Fruit fly (Drosophila melanogaster) whole organism, pupa: ENCODE measurements around the gene Sec16.
A peak's percentile ranks its signal among the peaks of the same experiment; 100 is the strongest.

ENCODE experiments used
- CG10348 ChIP-seq: fragments of 200-800 bp; sonication (Bioruptor generic); IDR thresholded peaks from 2 replicates; pipeline ENCODE4 v1.3.6; 2022; ENCODE audit warnings: missing biosample characterization, missing genetic modification characterization
- CG12605 ChIP-seq: fragments of 200-800 bp; sonication (Bioruptor generic); IDR thresholded peaks from 2 replicates; pipeline ENCODE4 v1.3.6; 2022; ENCODE audit warnings: missing biosample characterization, missing genetic modification characterization
- CG32121 ChIP-seq: fragments of 200-800 bp; sonication (Bioruptor generic); IDR thresholded peaks from 2 replicates; pipeline ENCODE4 v1.3.6; 2022; ENCODE audit warnings: missing biosample characterization, missing genetic modification characterization
- CG8159 ChIP-seq: fragments of 200-800 bp; sonication (Bioruptor generic); optimal IDR thresholded peaks from 3 replicates; lab custom pipeline; 2018; ENCODE audit warnings: missing biosample characterization, mild to moderate bottlenecking, missing genetic modification characterization, moderate library complexity
- CG8301 ChIP-seq: fragments of 200-800 bp; sonication (Bioruptor generic); optimal IDR thresholded peaks from 2 replicates; lab custom pipeline; 2018; ENCODE audit warnings: missing biosample characterization, mild to moderate bottlenecking, missing genetic modification characterization
- CG9948 ChIP-seq: fragments of 200-800 bp; sonication (Bioruptor generic); optimal IDR thresholded peaks from 2 replicates; lab custom pipeline; 2018; ENCODE audit warnings: missing biosample characterization, mild to moderate bottlenecking, missing genetic modification characterization, moderate library complexity
- D1 ChIP-seq: fragments of 200-800 bp; sonication (Bioruptor generic); optimal IDR thresholded peaks from 2 replicates; lab custom pipeline; 2018; ENCODE audit warnings: missing biosample characterization, mild to moderate bottlenecking, missing genetic modification characterization, moderate library complexity
- EcR ChIP-seq: fragments of 200-800 bp; sonication (Bioruptor generic); optimal IDR thresholded peaks from 3 replicates; lab custom pipeline; 2019; ENCODE audit warnings: missing biosample characterization, missing genetic modification characterization, mild to moderate bottlenecking, moderate library complexity, missing genetic modification reagents
- Ets98B ChIP-seq: fragments of 200-800 bp; sonication (Bioruptor generic); IDR thresholded peaks from 2 replicates; pipeline ENCODE4 v1.3.6; 2022; ENCODE audit warnings: missing biosample characterization, missing genetic modification characterization
- Pif1A ChIP-seq: fragments of 200-800 bp; sonication (Bioruptor generic); optimal IDR thresholded peaks from 3 replicates; lab custom pipeline; 2016; ENCODE audit warnings: missing biosample characterization, missing genetic modification characterization
- Pif1B ChIP-seq: fragments of 200-800 bp; sonication (Bioruptor generic); optimal IDR thresholded peaks from 3 replicates; lab custom pipeline; 2016; ENCODE audit warnings: missing biosample characterization, missing genetic modification characterization
- rn ChIP-seq: fragments of 200-800 bp; sonication (Bioruptor generic); IDR thresholded peaks from 2 replicates; pipeline ENCODE4 v1.3.6; 2022; ENCODE audit warnings: missing biosample characterization, missing genetic modification characterization

DNA sequence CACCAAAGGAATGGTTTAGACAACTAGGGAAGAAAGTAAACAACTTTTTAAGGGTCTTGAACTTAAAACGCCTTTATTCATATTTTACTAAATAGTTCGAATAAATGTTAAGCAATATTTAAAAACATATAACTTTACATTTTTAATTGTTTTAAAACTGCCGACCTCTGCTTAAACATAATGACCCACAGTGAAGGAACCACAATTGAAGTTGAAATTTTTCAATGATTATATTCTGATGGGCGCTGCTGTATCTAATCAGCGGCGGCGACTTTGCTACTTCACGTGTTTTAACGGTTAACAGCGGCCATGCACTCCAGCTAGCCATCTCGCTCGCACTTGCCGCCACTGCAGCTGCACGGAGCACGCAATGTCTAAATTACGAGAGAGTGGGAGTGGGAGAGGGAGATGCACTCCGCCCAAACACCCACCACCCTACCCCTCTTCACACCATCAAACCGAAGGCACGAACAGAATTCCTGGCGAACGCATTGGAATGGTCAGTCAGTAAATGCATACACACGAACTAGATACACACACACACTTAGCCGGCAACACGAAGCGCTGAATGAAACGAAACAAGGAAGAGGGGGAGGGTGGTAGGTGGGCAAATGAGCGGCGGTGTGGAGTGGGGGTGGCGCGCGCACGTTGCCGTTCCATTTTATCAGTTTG is 17.0 kb upstream of the Sec16 start:
- peak; percentile 43 for TF ChIP-seq CG9948 (tag; lab: Kevin White, UChicago)
- peak; percentile 78 for TF ChIP-seq EcR (GFP tag; lab: Kevin White, UChicago)
- peak; percentile 16 for TF ChIP-seq Pif1B (GFP tag; lab: Kevin White, UChicago)
- TF ChIP-seq D1 (tag; lab: Kevin White, UChicago): no peak
- TF ChIP-seq Ets98B (GFP tag; lab: Robert Waterston, UW): no peak; the same call in 1 of the 2 replicates
- peak; percentile 65 for TF ChIP-seq CG8301 (tag; lab: Kevin White, UChicago)
- TF ChIP-seq CG12605: 0 out of 2 replicates have a peak, but pooled peaks have one; percentile 8
- TF ChIP-seq CG32121 (GFP tag; lab: Robert Waterston, UW): peak; percentile 46; the same call in 1 of the 2 replicates
- no peak for TF ChIP-seq rn (GFP tag; lab: Robert Waterston, UW)
- TF ChIP-seq Pif1A (GFP tag; lab: Kevin White, UChicago): peak; percentile 49
- TF ChIP-seq CG8159: peak; percentile 57
- TF ChIP-seq CG10348 (GFP tag; lab: Robert Waterston, UW): no peak
